Fruit fly (Drosophila melanogaster): ENCODE data around the gene dysf.

DNA sequence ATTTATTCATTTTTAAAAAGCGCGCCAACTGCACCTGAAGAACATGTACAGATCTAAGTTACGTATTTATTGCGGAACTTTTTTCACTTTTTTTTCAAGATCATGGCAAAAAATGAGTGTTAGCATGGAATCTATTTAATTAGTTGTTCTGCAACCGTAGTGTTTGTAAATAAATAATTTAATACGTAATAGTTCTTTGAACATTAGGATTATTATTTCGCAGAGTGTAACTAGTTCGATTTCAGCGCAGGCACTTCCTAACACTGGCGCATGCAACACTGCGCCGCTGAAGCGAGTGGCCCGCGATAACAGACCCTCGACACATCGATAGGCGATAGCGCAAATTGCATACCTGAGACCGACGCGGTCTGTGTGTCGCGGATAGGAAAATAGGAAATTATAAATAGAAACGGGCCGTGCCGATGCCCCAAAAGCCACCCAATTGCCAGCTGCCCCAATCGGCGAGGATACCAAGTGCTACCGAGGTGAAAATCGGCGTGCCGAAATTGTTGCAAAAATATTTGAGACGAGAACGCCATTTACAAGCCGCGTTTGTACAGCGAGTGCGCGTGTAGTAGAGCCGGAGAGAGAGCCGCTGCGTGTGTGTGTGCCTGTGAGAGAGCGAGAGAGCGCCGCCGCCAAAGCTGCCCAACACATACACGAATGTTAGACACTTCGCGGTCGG is 57.0 kb downstream of the dysf start, which contains the start of gene gro:
- TF ChIP-seq CG8478 (optimal IDR thresholded peaks at IDR 0.05), result no peak
- peak; percentile 33 to 34 for TF ChIP-seq CTCF (optimal IDR thresholded peaks at IDR 0.05)

Measured in S2 (cell line).